Worm (Caenorhabditis elegans) whole organism, young adult: ENCODE data around the gene F26G1.2.
A peak's percentile ranks its signal among the peaks of the same experiment; 100 is the strongest.

Experiments used
- B0035.1 ChIP-seq: sonication (generic microtip); optimal IDR thresholded peaks from 2 replicates; lab custom pipeline; 2016; ENCODE audit warnings: missing genetic modification characterization, mild to moderate bottlenecking, missing compliant biosample characterization, missing genotype, missing genetic modification reagents
- B0261.1 ChIP-seq: sonication (generic microtip); optimal IDR thresholded peaks from 2 replicates; lab custom pipeline; 2016; ENCODE audit warnings: mild to moderate bottlenecking, missing genetic modification characterization, moderate library complexity, missing compliant biosample characterization
- C06A6.2 ChIP-seq: fragments of 200-800 bp; sonication (Bioruptor generic); conservative IDR thresholded peaks from 2 replicates; pipeline ENCODE4 v1.3.6; 2022; ENCODE audit warnings: missing genetic modification characterization, missing compliant biosample characterization
- F23B12.7 ChIP-seq: sonication (generic microtip); optimal IDR thresholded peaks from 2 replicates; lab custom pipeline; 2017; ENCODE audit warnings: missing genetic modification characterization, mild to moderate bottlenecking, missing compliant biosample characterization, antibody characterized with exemption, moderate library complexity; ENCODE audit not compliant: insufficient read depth
- F33H1.4 ChIP-seq: fragments of 200-800 bp; sonication (Bioruptor generic); IDR thresholded peaks from 2 replicates; pipeline ENCODE4 v1.3.6; 2022; ENCODE audit warnings: missing genetic modification reagents, missing genetic modification characterization, missing compliant biosample characterization
- F39B2.1 ChIP-seq: fragments of 200-800 bp; sonication (Bioruptor generic); IDR thresholded peaks from 2 replicates; pipeline ENCODE4 v1.3.6; 2022; ENCODE audit warnings: missing genetic modification reagents, missing genetic modification characterization, missing compliant biosample characterization
- F55B11.4 ChIP-seq: sonication (generic microtip); optimal IDR thresholded peaks from 2 replicates; lab custom pipeline; 2016; ENCODE audit warnings: missing compliant biosample characterization, missing genetic modification characterization, borderline replicate concordance; ENCODE audit not compliant: insufficient read depth
- Y53F4B.3 ChIP-seq: fragments of 200-800 bp; sonication (Bioruptor generic); IDR thresholded peaks from 2 replicates; pipeline ENCODE4 v1.3.6; 2022; ENCODE audit warnings: missing genetic modification reagents, missing genetic modification characterization, missing compliant biosample characterization
- Y53G8AR.9 ChIP-seq: fragments of 200-800 bp; sonication (Bioruptor generic); conservative IDR thresholded peaks from 2 replicates; pipeline ENCODE4 v1.3.6; 2022; ENCODE audit warnings: missing genetic modification reagents, missing genetic modification characterization, missing compliant biosample characterization
- Y79H2A.3 ChIP-seq: fragments of 200-800 bp; sonication (Bioruptor generic); conservative IDR thresholded peaks from 2 replicates; pipeline ENCODE4 v1.3.6; 2022; ENCODE audit warnings: missing genetic modification reagents, missing genetic modification characterization, missing compliant biosample characterization
- aptf-2 ChIP-seq: fragments of 200-800 bp; sonication (Bioruptor generic); conservative IDR thresholded peaks from 2 replicates; pipeline ENCODE4 v1.3.6; 2022; ENCODE audit warnings: missing genetic modification reagents, missing genetic modification characterization, missing compliant biosample characterization
- aptf-3 ChIP-seq: fragments of 200-800 bp; sonication (Bioruptor generic); IDR thresholded peaks from 2 replicates; pipeline ENCODE4 v1.3.6; 2022; ENCODE audit warnings: missing genetic modification characterization, missing compliant biosample characterization
- atf-7 ChIP-seq: sonication (generic microtip); optimal IDR thresholded peaks from 2 replicates; lab custom pipeline; 2017; ENCODE audit warnings: mild to moderate bottlenecking, missing genetic modification characterization, missing compliant biosample characterization
- bed-1 ChIP-seq: fragments of 200-800 bp; sonication (Bioruptor generic); IDR thresholded peaks from 2 replicates; pipeline ENCODE4 v1.3.6; 2022; ENCODE audit warnings: missing genetic modification reagents, missing genetic modification characterization, missing compliant biosample characterization
- cebp-1 ChIP-seq, 2 experiments: fragments of 200-800 bp in 1 of 2; sonication (Bioruptor generic) in 1 of 2; sonication (generic microtip) in 1 of 2; IDR thresholded peaks in 1 of 2; optimal IDR thresholded peaks in 1 of 2; 2 replicates each; pipeline versions ENCODE4 v1.3.6 to Lab custom; 2017 to 2022; ENCODE audit warnings: missing compliant biosample characterization in 2 of 2, missing genetic modification characterization in 2 of 2, mild to moderate bottlenecking in 1 of 2, missing genetic modification reagents in 1 of 2, moderate library complexity in 1 of 2
- ceh-27 ChIP-seq: fragments of 200-800 bp; sonication (Bioruptor generic); optimal IDR thresholded peaks from 2 replicates; lab custom pipeline; 2018; ENCODE audit warnings: mild to moderate bottlenecking, missing genetic modification characterization, moderate library complexity, missing compliant biosample characterization
- ceh-79 ChIP-seq: sonication (generic microtip); optimal IDR thresholded peaks from 2 replicates; lab custom pipeline; 2017; ENCODE audit warnings: mild to moderate bottlenecking, missing genetic modification characterization, missing compliant biosample characterization
- dpff-1 ChIP-seq: sonication (generic microtip); optimal IDR thresholded peaks from 2 replicates; lab custom pipeline; 2017; ENCODE audit warnings: mild to moderate bottlenecking, missing genetic modification characterization, missing compliant biosample characterization
- dpl-1 ChIP-seq: fragments of 150-350 bp; optimal IDR thresholded peaks from 2 replicates; lab custom pipeline; 2014; ENCODE audit warnings: missing biosample characterization, missing genetic modification reagents, missing genetic modification characterization
- hlh-12 ChIP-seq: sonication (generic microtip); optimal IDR thresholded peaks from 2 replicates; lab custom pipeline; 2016; ENCODE audit warnings: missing genetic modification characterization, missing compliant biosample characterization
- hmg-1.2 ChIP-seq: fragments of 200-800 bp; sonication (Bioruptor generic); IDR thresholded peaks from 2 replicates; pipeline ENCODE4 v1.3.6; 2022; ENCODE audit warnings: missing genetic modification reagents, missing genetic modification characterization, missing compliant biosample characterization
- hrde-1 ChIP-seq: sonication (generic microtip); optimal IDR thresholded peaks from 2 replicates; lab custom pipeline; 2016; ENCODE audit warnings: missing genetic modification characterization, mild to moderate bottlenecking, missing compliant biosample characterization, moderate library complexity, missing genotype, missing genetic modification reagents, borderline replicate concordance
- lin-40 ChIP-seq: sonication (generic microtip); optimal IDR thresholded peaks from 2 replicates; lab custom pipeline; 2016; ENCODE audit warnings: missing genetic modification characterization, mild to moderate bottlenecking, missing compliant biosample characterization, missing genotype, missing genetic modification reagents
- lin-54 ChIP-seq: fragments of 200-800 bp; sonication (Bioruptor generic); optimal IDR thresholded peaks from 2 replicates; lab custom pipeline; 2018; ENCODE audit warnings: mild to moderate bottlenecking, missing genetic modification characterization, missing compliant biosample characterization
- lir-1 ChIP-seq: fragments of 200-800 bp; sonication (Bioruptor generic); conservative IDR thresholded peaks from 2 replicates; pipeline ENCODE4 v1.3.6; 2022; ENCODE audit warnings: missing genetic modification reagents, missing genetic modification characterization, missing compliant biosample characterization
- madf-6 ChIP-seq: fragments of 200-800 bp; sonication (Bioruptor generic); IDR thresholded peaks from 2 replicates; pipeline ENCODE4 v1.3.6; 2022; ENCODE audit warnings: missing genetic modification reagents, missing genetic modification characterization, missing compliant biosample characterization
- mcd-1 ChIP-seq: fragments of 200-800 bp; sonication (Bioruptor generic); IDR thresholded peaks from 2 replicates; pipeline ENCODE4 v1.3.6; 2022; ENCODE audit warnings: missing genetic modification reagents, missing genetic modification characterization, missing compliant biosample characterization
- nfya-1 ChIP-seq: sonication (generic microtip); optimal IDR thresholded peaks from 2 replicates; lab custom pipeline; 2017; ENCODE audit warnings: antibody characterized with exemption, missing compliant biosample characterization, missing genetic modification characterization, borderline replicate concordance; ENCODE audit not compliant: insufficient read depth
- pbrm-1 ChIP-seq: fragments of 200-800 bp; sonication (Bioruptor generic); IDR thresholded peaks from 2 replicates; pipeline ENCODE4 v1.3.6; 2022; ENCODE audit warnings: missing genetic modification reagents, missing genetic modification characterization, missing compliant biosample characterization
- pha-4 ChIP-seq: fragments of 150-350 bp; sonication (generic microtip); optimal IDR thresholded peaks from 2 replicates; lab custom pipeline; 2014; ENCODE audit warnings: missing biosample characterization, missing genetic modification reagents, missing genetic modification characterization
- sptf-2 ChIP-seq: fragments of 200-800 bp; sonication (Bioruptor generic); optimal IDR thresholded peaks from 2 replicates; lab custom pipeline; 2018; ENCODE audit warnings: mild to moderate bottlenecking, missing genetic modification characterization, missing compliant biosample characterization
- tbp1 ChIP-seq: fragments of 200-800 bp; sonication (Bioruptor generic); optimal IDR thresholded peaks from 2 replicates; lab custom pipeline; 2018; ENCODE audit warnings: mild to moderate bottlenecking, missing genetic modification characterization, missing compliant biosample characterization
- unc-62 ChIP-seq: fragments of 150-350 bp; optimal IDR thresholded peaks from 2 replicates; lab custom pipeline; 2014; ENCODE audit warnings: missing biosample characterization, missing genetic modification reagents, missing genetic modification characterization
- ztf-26 ChIP-seq: sonication (generic microtip); optimal IDR thresholded peaks from 2 replicates; lab custom pipeline; 2017; ENCODE audit warnings: missing genetic modification characterization, missing compliant biosample characterization

F26G1.2 gene

ce11 chrII:4741527-4742187 is 21.2 kb upstream of the F26G1.2 start, which contains the start of gene acs-11 (continued):
- TF ChIP-seq ceh-79 (tag; lab: Kevin White, UChicago) (no peak), C06A6.2 (GFP tag; lab: Robert Waterston, UW) (no peak), B0261.1 (tag; lab: Kevin White, UChicago) (no peak), hmg-1.2 (GFP tag; lab: Robert Waterston, UW) (0 out of 2 replicates have a peak, but pooled peaks have one; percentile 7), madf-6 (GFP tag; lab: Robert Waterston, UW) (peak; percentile 20; the same call in 1 of the 2 replicates), nfya-1 (tag; lab: Kevin White, UChicago) (no peak), bed-1 (GFP tag; lab: Robert Waterston, UW) (no peak), mcd-1 (no peak), dpff-1 (tag; lab: Kevin White, UChicago) (no peak), unc-62 (GFP tag; lab: Kevin White, UChicago) (no peak), B0035.1 (tag; lab: Kevin White, UChicago) (no peak), lir-1 (no peak), sptf-2 (GFP tag; lab: Kevin White, UChicago) (no peak), hlh-12 (tag; lab: Kevin White, UChicago) (no peak)
- TF ChIP-seq, all 124 proteins: peak for 6

ce11 chrII:4745281-4745680 is 17.6 kb upstream of the F26G1.2 start:
- TF ChIP-seq ztf-26 (tag; lab: Kevin White, UChicago) (peak; percentile 76), lin-40 (tag; lab: Kevin White, UChicago) (peak; percentile 43), F55B11.4 (tag; lab: Kevin White, UChicago) (no peak), Y53G8AR.9 (0 out of 2 replicates have a peak, but pooled peaks have one; percentile 45), tbp1 (peak; percentile 28), atf-7 (tag; lab: Kevin White, UChicago) (no peak), Y53F4B.3 (no peak), cebp-1 (GFP tag; IDR thresholded peaks at IDR 0.05; lab: Robert Waterston, UW) (no peak), cebp-1 (tag; optimal IDR thresholded peaks at IDR 0.05; lab: Kevin White, UChicago) (peak; percentile 31), lin-54 (peak; percentile 13)

ce11 chrII:4747063-4747462 is 15.8 kb upstream of the F26G1.2 start:
- TF ChIP-seq cebp-1 (GFP tag; IDR thresholded peaks at IDR 0.05; lab: Robert Waterston, UW), result no peak
- no peak for TF ChIP-seq cebp-1 (tag; optimal IDR thresholded peaks at IDR 0.05; lab: Kevin White, UChicago)
- no peak for TF ChIP-seq hrde-1 (tag; lab: Kevin White, UChicago)
- no peak for TF ChIP-seq Y53G8AR.9
- TF ChIP-seq Y79H2A.3 (GFP tag; lab: Robert Waterston, UW), result no peak
- no peak for TF ChIP-seq dpl-1 (GFP tag; lab: Kevin White, UChicago)
- TF ChIP-seq lin-54, result no peak
- TF ChIP-seq pbrm-1, result no peak
- TF ChIP-seq pha-4, result no peak
- no peak for TF ChIP-seq aptf-3 (GFP tag; lab: Robert Waterston, UW)
- TF ChIP-seq F23B12.7, result no peak
- no peak for TF ChIP-seq aptf-2
- no peak for TF ChIP-seq F33H1.4 (GFP tag; lab: Robert Waterston, UW)
- TF ChIP-seq ceh-27 (GFP tag; lab: Kevin White, UChicago), result no peak
- no peak for TF ChIP-seq F39B2.1
- no peak for TF ChIP-seq sptf-2 (GFP tag; lab: Kevin White, UChicago)
- TF ChIP-seq, all 124 proteins: peak for 0
